Worm (Caenorhabditis elegans) whole organism, L2 larva: ENCODE data around the gene vti-1.

Experiments
- ZK546.5 ChIP-seq: sonication (generic microtip); optimal IDR thresholded peaks from 2 replicates; lab custom pipeline; 2017; ENCODE audit warnings: missing biosample characterization, missing genetic modification characterization
- ama-1 ChIP-seq: fragments of 150-350 bp; optimal IDR thresholded peaks from 2 replicates; lab custom pipeline; 2018; ENCODE audit warnings: inconsistent platforms
- dmd-4 ChIP-seq: sonication (generic microtip); optimal IDR thresholded peaks from 2 replicates; lab custom pipeline; 2017; ENCODE audit warnings: missing biosample characterization, missing genetic modification characterization
- elt-3 ChIP-seq: sonication (generic microtip); optimal IDR thresholded peaks from 2 replicates; lab custom pipeline; 2017; ENCODE audit warnings: missing biosample characterization, missing genetic modification characterization
- fos-1 ChIP-seq: fragments of 150-350 bp; optimal IDR thresholded peaks from 2 replicates; lab custom pipeline; 2014; ENCODE audit warnings: missing biosample characterization, missing genetic modification characterization
- lin-11 ChIP-seq: fragments of 150-350 bp; sonication (generic microtip); optimal IDR thresholded peaks from 2 replicates; lab custom pipeline; 2014; ENCODE audit warnings: missing biosample characterization, missing genetic modification characterization, inconsistent platforms, mixed read lengths
- lin-13 ChIP-seq: fragments of 150-350 bp; optimal IDR thresholded peaks from 2 replicates; lab custom pipeline; 2014; ENCODE audit warnings: missing biosample characterization, missing genetic modification reagents, missing genetic modification characterization
- nhr-10 ChIP-seq: sonication (generic microtip); optimal IDR thresholded peaks from 2 replicates; lab custom pipeline; 2017; ENCODE audit warnings: missing biosample characterization, missing genetic modification characterization
- nhr-11 ChIP-seq: fragments of 150-350 bp; optimal IDR thresholded peaks from 2 replicates; lab custom pipeline; 2014; ENCODE audit warnings: missing biosample characterization, missing genetic modification characterization
- nhr-237 ChIP-seq: fragments of 150-350 bp; optimal IDR thresholded peaks from 2 replicates; lab custom pipeline; 2014; ENCODE audit warnings: missing biosample characterization, missing genetic modification characterization
- nhr-77 ChIP-seq: fragments of 150-350 bp; optimal IDR thresholded peaks from 2 replicates; lab custom pipeline; 2014; ENCODE audit warnings: missing biosample characterization, missing genetic modification characterization
- snpc-4 ChIP-seq: fragments of 150-350 bp; optimal IDR thresholded peaks from 2 replicates; lab custom pipeline; 2014; ENCODE audit warnings: missing biosample characterization, missing genetic modification characterization
- unc-62 ChIP-seq: fragments of 150-350 bp; optimal IDR thresholded peaks from 2 replicates; lab custom pipeline; 2014; ENCODE audit warnings: missing biosample characterization, missing genetic modification reagents, missing genetic modification characterization

DNA sequence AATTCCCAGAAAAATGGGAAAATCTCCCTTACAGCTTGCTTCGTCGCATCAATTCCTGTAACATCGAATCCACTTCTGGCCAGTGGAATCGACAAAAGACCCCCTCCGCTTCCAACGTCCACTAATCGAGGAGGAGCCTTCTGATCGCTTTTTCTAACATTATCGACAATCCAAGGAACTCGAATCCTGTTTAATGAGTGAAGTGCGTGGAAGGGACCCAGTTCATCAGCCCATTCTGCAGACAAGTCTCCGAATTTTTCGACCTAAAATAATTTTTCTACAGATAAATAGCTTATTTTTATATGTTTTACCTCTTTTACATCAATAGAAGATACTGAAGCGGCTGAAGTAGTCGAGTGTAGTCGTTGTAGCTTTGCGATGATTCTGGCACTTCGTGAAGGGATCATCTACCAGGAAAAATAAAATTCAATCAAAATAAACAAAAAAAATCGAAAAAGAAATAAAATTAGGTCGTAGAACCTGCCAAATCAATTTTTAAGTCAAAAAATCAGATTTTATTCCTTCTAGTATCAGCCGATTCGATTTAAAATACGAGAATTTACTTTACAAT, 29.5 kb upstream of the vti-1 start, which contains the start of gene coq-3:
- no peak for TF ChIP-seq lin-11 (tag; lab: Kevin White, UChicago)
- no peak for TF ChIP-seq snpc-4
- no peak for TF ChIP-seq nhr-237
- TF ChIP-seq elt-3 (tag; lab: Kevin White, UChicago) = no peak
- TF ChIP-seq nhr-10 (tag; lab: Kevin White, UChicago) = no peak
- TF ChIP-seq dmd-4 (tag; lab: Kevin White, UChicago) = no peak
- no peak for TF ChIP-seq unc-62 (GFP tag; lab: Kevin White, UChicago)
- no peak for TF ChIP-seq fos-1
- no peak for TF ChIP-seq nhr-11
- TF ChIP-seq nhr-77 (tag; lab: Kevin White, UChicago) = no peak
- TF ChIP-seq ama-1 (lab: Kevin White, UChicago) = no peak
- TF ChIP-seq ZK546.5 (tag; lab: Kevin White, UChicago) = no peak
- TF ChIP-seq lin-13 = no peak
